Worm (Caenorhabditis elegans) whole organism, L4 larva: ENCODE measurements around the gene F09G8.5.

Experiments
- F10B5.3 ChIP-seq: sonication (generic microtip); optimal IDR thresholded peaks from 2 replicates; lab custom pipeline; 2016; ENCODE audit warnings: mild to moderate bottlenecking, missing genetic modification characterization, missing compliant biosample characterization
- F37D6.2 ChIP-seq: sonication (generic microtip); optimal IDR thresholded peaks from 2 replicates; lab custom pipeline; 2016; ENCODE audit warnings: mild to moderate bottlenecking, missing genetic modification characterization, missing compliant biosample characterization
- F49E8.2 ChIP-seq: sonication (generic microtip); optimal IDR thresholded peaks from 2 replicates; lab custom pipeline; 2016; ENCODE audit warnings: missing compliant biosample characterization, mild to moderate bottlenecking, missing genetic modification characterization, borderline replicate concordance
- Y105C5A.15 ChIP-seq: fragments of 200-800 bp; sonication (Bioruptor generic); IDR thresholded peaks from 2 replicates; pipeline ENCODE4 v1.3.6; 2022; ENCODE audit warnings: missing genetic modification characterization, missing compliant biosample characterization
- ama-1 ChIP-seq: fragments of 150-350 bp; optimal IDR thresholded peaks from 2 replicates; lab custom pipeline; 2014; ENCODE audit warnings: inconsistent platforms, mixed read lengths
- arid-1 ChIP-seq: fragments of 200-800 bp; sonication (Bioruptor generic); conservative IDR thresholded peaks from 2 replicates; pipeline ENCODE4 v1.3.6; 2022; ENCODE audit warnings: missing genetic modification reagents, missing genetic modification characterization, missing compliant biosample characterization
- ceh-20 ChIP-seq: fragments of 200-800 bp; sonication (Bioruptor generic); IDR thresholded peaks from 2 replicates; pipeline ENCODE4 v1.3.6; 2022; ENCODE audit warnings: missing genetic modification reagents, missing genetic modification characterization, missing compliant biosample characterization
- ceh-32 ChIP-seq: sonication (generic microtip); optimal IDR thresholded peaks from 2 replicates; lab custom pipeline; 2016; ENCODE audit warnings: mild to moderate bottlenecking, missing genetic modification characterization, missing compliant biosample characterization; ENCODE audit not compliant: poor library complexity
- ces-1 ChIP-seq: fragments of 150-350 bp; sonication (generic microtip); optimal IDR thresholded peaks from 4 replicates; lab custom pipeline; 2014; ENCODE audit warnings: missing biosample characterization, missing genetic modification reagents, missing genetic modification characterization
- ctbp-1 ChIP-seq: fragments of 200-800 bp; sonication (Bioruptor generic); IDR thresholded peaks from 2 replicates; pipeline ENCODE4 v1.3.6; 2022; ENCODE audit warnings: missing genetic modification reagents, missing genetic modification characterization, missing compliant biosample characterization
- daf-16 ChIP-seq, 3 experiments: sonication (generic microtip); optimal IDR thresholded peaks; 2 replicates each; lab custom pipeline; 2016 to 2017; ENCODE audit warnings: missing genetic modification characterization in 3 of 3, missing genetic modification reagents in 3 of 3, mild to moderate bottlenecking in 2 of 3, missing compliant biosample characterization in 2 of 3, missing biosample characterization in 1 of 3, moderate library complexity in 1 of 3
- dmd-6 ChIP-seq: fragments of 200-800 bp; sonication (Bioruptor generic); IDR thresholded peaks from 2 replicates; pipeline ENCODE4 v1.3.6; 2022; ENCODE audit warnings: missing genetic modification reagents, missing genetic modification characterization, missing compliant biosample characterization
- dmd-8 ChIP-seq: fragments of 200-800 bp; sonication (Bioruptor generic); IDR thresholded peaks from 2 replicates; pipeline ENCODE4 v1.3.6; 2022; ENCODE audit warnings: missing genetic modification characterization, missing compliant biosample characterization
- dmd-9 ChIP-seq: fragments of 200-800 bp; sonication (Bioruptor generic); IDR thresholded peaks from 2 replicates; pipeline ENCODE4 v1.3.6; 2022; ENCODE audit warnings: missing genetic modification reagents, missing genetic modification characterization, missing compliant biosample characterization
- dve-1 ChIP-seq: sonication (generic microtip); optimal IDR thresholded peaks from 2 replicates; lab custom pipeline; 2017; ENCODE audit warnings: antibody characterized with exemption, mild to moderate bottlenecking, missing genetic modification characterization, missing compliant biosample characterization; ENCODE audit not compliant: insufficient read depth
- egl-27 ChIP-seq: sonication (generic microtip); optimal IDR thresholded peaks from 3 replicates; lab custom pipeline; 2017; ENCODE audit warnings: missing biosample characterization, missing genetic modification reagents, missing genetic modification characterization
- hlh-11 ChIP-seq: fragments of 200-800 bp; sonication (Bioruptor generic); optimal IDR thresholded peaks from 2 replicates; lab custom pipeline; 2018; ENCODE audit warnings: mild to moderate bottlenecking, missing genetic modification characterization, missing compliant biosample characterization
- hmg-1.1 ChIP-seq: fragments of 200-800 bp; sonication (Bioruptor generic); IDR thresholded peaks from 2 replicates; pipeline ENCODE4 v1.3.6; 2022; ENCODE audit warnings: missing genetic modification reagents, missing genetic modification characterization, missing compliant biosample characterization
- lin-1 ChIP-seq: fragments of 200-800 bp; sonication (Bioruptor generic); IDR thresholded peaks from 2 replicates; pipeline ENCODE4 v1.3.6; 2022; ENCODE audit warnings: missing genetic modification reagents, missing genetic modification characterization, missing compliant biosample characterization
- lin-38 ChIP-seq: fragments of 200-800 bp; sonication (Bioruptor generic); IDR thresholded peaks from 2 replicates; pipeline ENCODE4 v1.3.6; 2022; ENCODE audit warnings: missing genetic modification reagents, missing genetic modification characterization, missing compliant biosample characterization
- lin-39 ChIP-seq: fragments of 150-350 bp; optimal IDR thresholded peaks from 2 replicates; lab custom pipeline; 2014; ENCODE audit warnings: missing biosample characterization, missing genetic modification reagents, missing genetic modification characterization
- lsy-2 ChIP-seq, 2 experiments: fragments of 150-350 bp in 1 of 2; sonication (generic microtip) in 1 of 2; optimal IDR thresholded peaks; 2 replicates each; lab custom pipeline; 2014 to 2017; ENCODE audit warnings: missing biosample characterization in 2 of 2, missing genetic modification characterization in 2 of 2
- madf-5 ChIP-seq, 2 experiments: fragments of 200-800 bp; sonication (Bioruptor generic); IDR thresholded peaks; 2 replicates each; pipeline ENCODE4 v1.3.6; 2022; ENCODE audit warnings: missing compliant biosample characterization in 2 of 2, missing genetic modification characterization in 2 of 2
- mdt-29 ChIP-seq: fragments of 200-800 bp; sonication (Bioruptor generic); IDR thresholded peaks from 2 replicates; pipeline ENCODE4 v1.3.6; 2022; ENCODE audit warnings: missing genetic modification reagents, missing genetic modification characterization, missing compliant biosample characterization
- nhr-11 ChIP-seq: fragments of 150-350 bp; optimal IDR thresholded peaks from 2 replicates; lab custom pipeline; 2014; ENCODE audit warnings: missing biosample characterization, missing genetic modification characterization
- nhr-42 ChIP-seq: fragments of 200-800 bp; sonication (Bioruptor generic); IDR thresholded peaks from 2 replicates; pipeline ENCODE4 v1.3.6; 2022; ENCODE audit warnings: missing genetic modification characterization, missing compliant biosample characterization
- nhr-6 ChIP-seq: fragments of 150-350 bp; optimal IDR thresholded peaks from 2 replicates; lab custom pipeline; 2014; ENCODE audit warnings: missing biosample characterization, missing genetic modification characterization
- saeg-2 ChIP-seq: fragments of 200-800 bp; sonication (Bioruptor generic); IDR thresholded peaks from 2 replicates; pipeline ENCODE4 v1.3.6; 2022; ENCODE audit warnings: missing genetic modification reagents, missing genetic modification characterization, missing compliant biosample characterization
- sdz-12 ChIP-seq: fragments of 200-800 bp; sonication (Bioruptor generic); optimal IDR thresholded peaks from 2 replicates; lab custom pipeline; 2018; ENCODE audit warnings: mild to moderate bottlenecking, missing genetic modification characterization, missing compliant biosample characterization
- tra-1 ChIP-seq: fragments of 200-800 bp; sonication (Bioruptor generic); IDR thresholded peaks from 2 replicates; pipeline ENCODE4 v1.3.6; 2022; ENCODE audit warnings: missing genetic modification reagents, missing genetic modification characterization, missing compliant biosample characterization
- unc-39 ChIP-seq: sonication (generic microtip); optimal IDR thresholded peaks from 2 replicates; lab custom pipeline; 2017; ENCODE audit warnings: missing biosample characterization, missing genetic modification characterization
- unc-62 ChIP-seq, 3 experiments: fragments of 150-350 bp in 1 of 3; sonication (generic microtip); optimal IDR thresholded peaks in 2 of 3; peaks in 1 of 3; 1 replicate in 1 of 3; 2 replicates in 2 of 3; lab custom pipeline; 2014 to 2017; ENCODE audit warnings: missing biosample characterization in 3 of 3, missing genetic modification characterization in 3 of 3, missing genetic modification reagents in 3 of 3, missing genotype in 1 of 3
- zag-1 ChIP-seq: fragments of 150-350 bp; optimal IDR thresholded peaks from 2 replicates; lab custom pipeline; 2014; ENCODE audit warnings: missing biosample characterization, missing genetic modification characterization
- zfp-2 ChIP-seq: sonication (generic microtip); optimal IDR thresholded peaks from 2 replicates; lab custom pipeline; 2016; ENCODE audit warnings: mild to moderate bottlenecking, missing genetic modification characterization, missing compliant biosample characterization
- ztf-11 ChIP-seq: fragments of 150-350 bp; optimal IDR thresholded peaks from 2 replicates; lab custom pipeline; 2014; ENCODE audit warnings: missing biosample characterization, missing genetic modification characterization

F09G8.5 gene

DNA sequence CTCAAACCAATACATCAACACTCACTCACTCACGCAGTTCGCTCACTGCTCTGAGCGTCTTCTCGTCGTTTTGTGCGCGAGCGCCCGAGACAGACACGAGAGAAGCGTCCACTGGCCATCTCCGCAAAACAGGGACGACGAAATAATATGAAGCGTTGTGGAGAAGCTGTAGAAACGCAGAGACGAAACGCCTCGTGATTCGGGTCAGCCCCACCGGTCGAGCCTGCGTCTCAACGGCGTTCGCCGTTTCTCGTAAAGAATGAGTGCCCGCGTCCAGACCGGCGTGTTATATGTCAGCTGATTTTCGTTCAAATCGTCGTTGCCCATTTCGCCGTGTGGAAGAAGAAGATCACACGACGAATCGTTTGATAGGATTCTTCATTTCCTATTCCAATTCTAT, 27.3 kb upstream of the F09G8.5 start, which contains the start of gene fbxl-1 (continued):
- TF ChIP-seq ztf-11: no peak
- TF ChIP-seq saeg-2 (GFP tag; lab: Robert Waterston, UW): no peak
- TF ChIP-seq zfp-2 (tag; lab: Kevin White, UChicago): no peak
- peak; percentile 76 for TF ChIP-seq nhr-6
- no peak for TF ChIP-seq F49E8.2
- TF ChIP-seq tra-1: no peak
- TF ChIP-seq mdt-29 (GFP tag; lab: Robert Waterston, UW): peak; percentile 45; the same call in 1 of the 2 replicates
- 0 out of 2 replicates have a peak, but pooled peaks have one; percentile 35 for TF ChIP-seq lin-1 (GFP tag; lab: Robert Waterston, UW)
- peak; percentile 73 for TF ChIP-seq dve-1
- no peak for TF ChIP-seq ama-1 (lab: Kevin White, UChicago)
- TF ChIP-seq dmd-8 (GFP tag; lab: Robert Waterston, UW): no peak
- no peak for TF ChIP-seq ces-1 (GFP tag; lab: Kevin White, UChicago)
- no peak for TF ChIP-seq F10B5.3 (tag; lab: Kevin White, UChicago)
- TF ChIP-seq unc-39 (tag; lab: Kevin White, UChicago): no peak

DNA sequence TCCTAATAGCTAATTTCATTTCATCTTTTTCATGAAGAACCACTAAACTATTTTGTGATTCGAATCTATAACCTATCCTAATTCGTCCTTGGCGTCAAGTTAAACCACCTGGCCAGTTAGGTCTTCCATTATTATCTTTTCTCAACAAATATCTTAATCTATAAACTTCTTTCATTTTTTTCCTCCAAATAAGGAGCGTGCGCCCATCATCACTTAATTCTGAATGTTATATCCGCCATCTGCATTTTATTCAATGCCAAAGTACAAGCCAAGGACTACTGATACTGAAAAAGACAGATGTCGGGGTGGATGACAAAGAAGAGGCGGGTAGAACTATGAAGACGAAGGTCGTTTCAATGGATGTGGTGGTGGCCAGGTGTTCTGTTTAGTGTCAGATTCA, 25.9 kb upstream of the F09G8.5 start:
- no peak for TF ChIP-seq ceh-20 (GFP tag; lab: Robert Waterston, UW)
- TF ChIP-seq ama-1 (lab: Kevin White, UChicago): no peak
- no peak for TF ChIP-seq ceh-32 (tag; lab: Kevin White, UChicago)
- TF ChIP-seq egl-27 (tag; lab: Kevin White, UChicago): no peak
- TF ChIP-seq zag-1 (tag; lab: Kevin White, UChicago): no peak
- no peak for TF ChIP-seq daf-16 (GFP tag; optimal IDR thresholded peaks at IDR 0.05; lab: Kevin White, UChicago)
- TF ChIP-seq daf-16 (tag; optimal IDR thresholded peaks at IDR 0.05; lab: Kevin White, UChicago): no peak
- no peak for TF ChIP-seq Y105C5A.15 (GFP tag; lab: Robert Waterston, UW)
- TF ChIP-seq dmd-6 (GFP tag; lab: Robert Waterston, UW): no peak
- no peak for TF ChIP-seq madf-5 (GFP tag; IDR thresholded peaks at IDR 0.05; lab: Robert Waterston, UW)
- no peak for TF ChIP-seq F10B5.3 (tag; lab: Kevin White, UChicago)
- peak in 1 of 2 experiments; percentile 79 for TF ChIP-seq unc-62 (GFP tag; optimal IDR thresholded peaks at IDR 0.05 in 1 of 2; lab: Kevin White, UChicago)
- no peak for TF ChIP-seq unc-62 (tag; optimal IDR thresholded peaks at IDR 0.05; lab: Kevin White, UChicago)
- TF ChIP-seq nhr-42 (GFP tag; lab: Robert Waterston, UW): 0 out of 2 replicates have a peak, but pooled peaks have one; percentile 50
- no peak for TF ChIP-seq unc-39 (tag; lab: Kevin White, UChicago)
- no peak for TF ChIP-seq arid-1 (GFP tag; lab: Robert Waterston, UW)
- no peak for TF ChIP-seq ctbp-1 (GFP tag; lab: Robert Waterston, UW)

DNA sequence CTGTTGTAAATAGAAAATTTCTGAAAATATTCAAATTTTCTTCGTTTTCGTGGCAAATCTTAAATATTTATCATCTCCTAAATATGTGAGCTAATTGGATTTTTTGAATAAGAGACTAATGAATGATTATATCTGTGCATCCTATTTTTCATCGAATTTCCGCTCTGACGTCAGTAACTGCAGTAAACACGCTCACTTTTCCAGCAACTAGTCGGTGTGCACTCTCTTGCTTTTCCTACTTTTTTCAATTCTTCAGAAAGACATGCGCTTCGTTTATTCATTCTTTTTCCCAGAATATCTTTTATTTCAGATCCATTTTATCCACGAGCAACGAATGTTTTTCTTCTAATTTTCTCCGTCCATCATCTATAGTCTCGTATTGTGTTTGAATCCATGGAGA, 25.3 kb upstream of the F09G8.5 start:
- TF ChIP-seq lin-38 (GFP tag; lab: Robert Waterston, UW) (0 out of 2 replicates have a peak, but pooled peaks have one; percentile 13), ces-1 (GFP tag; lab: Kevin White, UChicago) (no peak), hlh-11 (tag; lab: Kevin White, UChicago) (no peak), F37D6.2 (tag; lab: Kevin White, UChicago) (peak; percentile 11), hmg-1.1 (GFP tag; lab: Robert Waterston, UW) (0 out of 2 replicates have a peak, but pooled peaks have one; percentile 6), ctbp-1 (GFP tag; lab: Robert Waterston, UW) (0 out of 2 replicates have a peak, but pooled peaks have one; percentile 41), lin-39 (tag; lab: Kevin White, UChicago) (no peak), dmd-9 (GFP tag; lab: Robert Waterston, UW) (no peak), lsy-2 (tag; optimal IDR thresholded peaks at IDR 0.05; lab: Kevin White, UChicago) (peak in 1 of 2 experiments; percentile 15), nhr-11 (tag; lab: Kevin White, UChicago) (peak; percentile 27), sdz-12 (no peak)
